Worm (Caenorhabditis elegans) whole organism, L2 larva: ENCODE data around the gene stdh-1.
A peak's percentile ranks its signal among the peaks of the same experiment; 100 is the strongest.

Experiments
- C34F6.9 ChIP-seq: fragments of 150-350 bp; optimal IDR thresholded peaks from 2 replicates; lab custom pipeline; 2014; ENCODE audit warnings: missing biosample characterization, missing genetic modification characterization
- F13H6.1 ChIP-seq: sonication (generic microtip); optimal IDR thresholded peaks from 2 replicates; lab custom pipeline; 2016; ENCODE audit warnings: missing genetic modification characterization, missing compliant biosample characterization
- ZK546.5 ChIP-seq: sonication (generic microtip); optimal IDR thresholded peaks from 2 replicates; lab custom pipeline; 2017; ENCODE audit warnings: missing biosample characterization, missing genetic modification characterization
- alr-1 ChIP-seq: fragments of 150-350 bp; optimal IDR thresholded peaks from 2 replicates; lab custom pipeline; 2014; ENCODE audit warnings: missing biosample characterization, missing genetic modification characterization
- aly-2 ChIP-seq: fragments of 150-350 bp; optimal IDR thresholded peaks from 2 replicates; lab custom pipeline; 2014; ENCODE audit warnings: missing biosample characterization, missing genetic modification characterization
- blmp-1 ChIP-seq: sonication (generic microtip); optimal IDR thresholded peaks from 2 replicates; lab custom pipeline; 2017; ENCODE audit warnings: missing genetic modification characterization, mild to moderate bottlenecking, missing compliant biosample characterization, antibody characterized with exemption, moderate library complexity; ENCODE audit not compliant: insufficient read depth
- ceh-16 ChIP-seq: fragments of 150-350 bp; optimal IDR thresholded peaks from 2 replicates; lab custom pipeline; 2014; ENCODE audit warnings: missing biosample characterization, missing genetic modification characterization
- ceh-82 ChIP-seq: fragments of 150-350 bp; optimal IDR thresholded peaks from 2 replicates; lab custom pipeline; 2014; ENCODE audit warnings: missing biosample characterization, missing genetic modification characterization
- dmd-4 ChIP-seq: sonication (generic microtip); optimal IDR thresholded peaks from 2 replicates; lab custom pipeline; 2017; ENCODE audit warnings: missing biosample characterization, missing genetic modification characterization
- egl-27 ChIP-seq: sonication (generic microtip); optimal IDR thresholded peaks from 3 replicates; lab custom pipeline; 2017; ENCODE audit warnings: missing biosample characterization, missing genetic modification reagents, missing genetic modification characterization
- elt-1 ChIP-seq: fragments of 150-350 bp; optimal IDR thresholded peaks from 2 replicates; lab custom pipeline; 2014; ENCODE audit warnings: missing biosample characterization, missing genetic modification characterization
- fos-1 ChIP-seq: fragments of 150-350 bp; optimal IDR thresholded peaks from 2 replicates; lab custom pipeline; 2014; ENCODE audit warnings: missing biosample characterization, missing genetic modification characterization
- gmeb-1 ChIP-seq: fragments of 150-350 bp; optimal IDR thresholded peaks from 2 replicates; lab custom pipeline; 2014; ENCODE audit warnings: missing biosample characterization, missing genetic modification characterization
- lin-11 ChIP-seq: fragments of 150-350 bp; sonication (generic microtip); optimal IDR thresholded peaks from 2 replicates; lab custom pipeline; 2014; ENCODE audit warnings: missing biosample characterization, missing genetic modification characterization, inconsistent platforms, mixed read lengths
- lin-39 ChIP-seq: fragments of 150-350 bp; optimal IDR thresholded peaks from 2 replicates; lab custom pipeline; 2014; ENCODE audit warnings: missing biosample characterization, missing genetic modification reagents, missing genetic modification characterization
- lsy-2 ChIP-seq, 2 experiments: fragments of 150-350 bp in 1 of 2; sonication (generic microtip) in 1 of 2; optimal IDR thresholded peaks; 2 replicates each; lab custom pipeline; 2014 to 2017; ENCODE audit warnings: missing biosample characterization in 2 of 2, missing genetic modification characterization in 2 of 2
- mbf-1 ChIP-seq: sonication (generic microtip); optimal IDR thresholded peaks from 2 replicates; lab custom pipeline; 2017; ENCODE audit warnings: missing biosample characterization, missing genetic modification characterization
- mdl-1 ChIP-seq, 2 experiments: fragments of 150-350 bp in 1 of 2; sonication (generic microtip) in 1 of 2; optimal IDR thresholded peaks; 2 replicates each; lab custom pipeline; 2017; ENCODE audit warnings: missing biosample characterization in 2 of 2, missing genetic modification characterization in 2 of 2
- nhr-10 ChIP-seq: sonication (generic microtip); optimal IDR thresholded peaks from 2 replicates; lab custom pipeline; 2017; ENCODE audit warnings: missing biosample characterization, missing genetic modification characterization
- nhr-11 ChIP-seq: fragments of 150-350 bp; optimal IDR thresholded peaks from 2 replicates; lab custom pipeline; 2014; ENCODE audit warnings: missing biosample characterization, missing genetic modification characterization
- nhr-129 ChIP-seq: fragments of 150-350 bp; optimal IDR thresholded peaks from 2 replicates; lab custom pipeline; 2014; ENCODE audit warnings: missing biosample characterization, missing genetic modification characterization
- nhr-21 ChIP-seq: fragments of 150-350 bp; optimal IDR thresholded peaks from 2 replicates; lab custom pipeline; 2014; ENCODE audit warnings: missing biosample characterization, missing genetic modification characterization
- nhr-23 ChIP-seq: fragments of 150-350 bp; optimal IDR thresholded peaks from 2 replicates; lab custom pipeline; 2014; ENCODE audit warnings: missing biosample characterization, missing genetic modification reagents, missing genetic modification characterization
- nhr-25 ChIP-seq: fragments of 150-350 bp; sonication (generic microtip); optimal IDR thresholded peaks from 3 replicates; lab custom pipeline; 2014; ENCODE audit warnings: missing biosample characterization, missing genetic modification characterization
- nhr-77 ChIP-seq: fragments of 150-350 bp; optimal IDR thresholded peaks from 2 replicates; lab custom pipeline; 2014; ENCODE audit warnings: missing biosample characterization, missing genetic modification characterization
- peb-1 ChIP-seq: fragments of 150-350 bp; optimal IDR thresholded peaks from 2 replicates; lab custom pipeline; 2014; ENCODE audit warnings: missing biosample characterization, missing genetic modification characterization
- skn-1 ChIP-seq: sonication (generic microtip); optimal IDR thresholded peaks from 2 replicates; lab custom pipeline; 2017; ENCODE audit warnings: missing biosample characterization, missing genetic modification characterization
- sma-3 ChIP-seq: sonication (generic microtip); optimal IDR thresholded peaks from 2 replicates; lab custom pipeline; 2016; ENCODE audit warnings: missing genetic modification reagents, missing genetic modification characterization, missing compliant biosample characterization
- sma-9 ChIP-seq, 2 experiments: fragments of 150-350 bp in 1 of 2; sonication (generic microtip) in 1 of 2; optimal IDR thresholded peaks; 2 replicates each; lab custom pipeline; 2014 to 2016; ENCODE audit warnings: missing genetic modification characterization in 2 of 2, mild to moderate bottlenecking in 1 of 2, missing biosample characterization in 1 of 2, missing compliant biosample characterization in 1 of 2, missing genetic modification reagents in 1 of 2, moderate library complexity in 1 of 2
- snpc-4 ChIP-seq: fragments of 150-350 bp; optimal IDR thresholded peaks from 2 replicates; lab custom pipeline; 2014; ENCODE audit warnings: missing biosample characterization, missing genetic modification characterization
- unc-55 ChIP-seq: fragments of 150-350 bp; sonication (generic microtip); optimal IDR thresholded peaks from 3 replicates; lab custom pipeline; 2014; ENCODE audit warnings: missing biosample characterization, missing genetic modification reagents, missing genetic modification characterization
- zag-1 ChIP-seq: fragments of 150-350 bp; optimal IDR thresholded peaks from 2 replicates; lab custom pipeline; 2014; ENCODE audit warnings: missing biosample characterization, missing genetic modification characterization
- ztf-1 ChIP-seq: fragments of 200-800 bp; sonication (Bioruptor generic); conservative IDR thresholded peaks from 2 replicates; pipeline ENCODE4 v1.3.6; 2022; ENCODE audit warnings: missing genetic modification characterization, missing compliant biosample characterization
- ztf-4 ChIP-seq: fragments of 150-350 bp; optimal IDR thresholded peaks from 2 replicates; lab custom pipeline; 2014; ENCODE audit warnings: missing biosample characterization, missing genetic modification characterization

Gene stdh-1

ce11 chrV:13906166-13906565 is at the start of gene stdh-1:
TSS of gene stdh-1 (plus strand) at chrV:13906492.
- TF ChIP-seq C34F6.9 (tag; lab: Kevin White, UChicago) (peak; percentile 34), nhr-21 (tag; lab: Kevin White, UChicago) (peak; percentile 4), nhr-129 (tag; lab: Kevin White, UChicago) (peak; percentile 21), lin-39 (no peak), sma-9 (GFP tag; optimal IDR thresholded peaks at IDR 0.05; lab: Kevin White, UChicago) (peak; percentile 28), sma-9 (tag; optimal IDR thresholded peaks at IDR 0.05; lab: Kevin White, UChicago) (no peak)

- no peak for TF ChIP-seq mdl-1 (tag; optimal IDR thresholded peaks at IDR 0.05; lab: Kevin White, UChicago)
- TF ChIP-seq nhr-11, result no peak
- TF ChIP-seq, all 48 proteins: peak for 0
These were observed 49.2 kb upstream of the stdh-1 start, which contains the start of gene srx-136 for ce11 chrV:13857132-13857531. TSS of gene srx-136 (plus strand) at chrV:13857432.

- TF ChIP-seq ztf-1 (GFP tag; lab: Robert Waterston, UW) (no peak), lsy-2 (tag; optimal IDR thresholded peaks at IDR 0.05; lab: Kevin White, UChicago) (no peak), nhr-77 (tag; lab: Kevin White, UChicago) (no peak), nhr-25 (tag; lab: Kevin White, UChicago) (no peak), dmd-4 (tag; lab: Kevin White, UChicago) (no peak), sma-9 (GFP tag; optimal IDR thresholded peaks at IDR 0.05; lab: Kevin White, UChicago) (no peak), sma-9 (tag; optimal IDR thresholded peaks at IDR 0.05; lab: Kevin White, UChicago) (no peak), snpc-4 (no peak), sma-3 (no peak), blmp-1 (no peak), mbf-1 (no peak), ZK546.5 (tag; lab: Kevin White, UChicago) (no peak), nhr-21 (tag; lab: Kevin White, UChicago) (no peak), F13H6.1 (no peak), gmeb-1 (tag; lab: Kevin White, UChicago) (no peak), alr-1 (tag; lab: Kevin White, UChicago) (no peak), nhr-23 (tag; lab: Kevin White, UChicago) (no peak), nhr-129 (tag; lab: Kevin White, UChicago) (no peak), unc-55 (GFP tag; lab: Kevin White, UChicago) (no peak), ceh-16 (no peak), aly-2 (no peak)
These were observed 47.4 kb upstream of the stdh-1 start, which contains the start of gene srx-135 for ce11 chrV:13858906-13859305. TSS of gene srx-135 (plus strand) at chrV:13859206.

ce11 chrV:13862505-13862904 is 43.8 kb upstream of the stdh-1 start, which contains the start of gene srx-137:
TSS of gene srx-137 (plus strand) at chrV:13862805.
- TF ChIP-seq ztf-4 (tag; lab: Kevin White, UChicago), result no peak
- TF ChIP-seq, all 48 proteins: peak for 0

- TF ChIP-seq blmp-1, result no peak
These were observed 42.6 kb upstream of the stdh-1 start for ce11 chrV:13863700-13864099.

ce11 chrV:13866353-13866752 is 39.9 kb upstream of the stdh-1 start, which contains the start of gene nhr-175:
TSS of gene nhr-175 (plus strand) at chrV:13866691.
- TF ChIP-seq elt-1 (tag; lab: Kevin White, UChicago) (peak; percentile 87), ceh-16 (peak; percentile 62), nhr-10 (tag; lab: Kevin White, UChicago) (no peak), sma-9 (GFP tag; optimal IDR thresholded peaks at IDR 0.05; lab: Kevin White, UChicago) (peak; percentile 69), sma-9 (tag; optimal IDR thresholded peaks at IDR 0.05; lab: Kevin White, UChicago) (no peak), zag-1 (tag; lab: Kevin White, UChicago) (no peak), peb-1 (tag; lab: Kevin White, UChicago) (no peak), skn-1 (no peak), nhr-23 (tag; lab: Kevin White, UChicago) (peak; percentile 52), nhr-129 (tag; lab: Kevin White, UChicago) (no peak), nhr-77 (tag; lab: Kevin White, UChicago) (no peak), lin-11 (tag; lab: Kevin White, UChicago) (no peak), lin-39 (no peak), fos-1 (tag; lab: Kevin White, UChicago) (no peak), egl-27 (tag; lab: Kevin White, UChicago) (no peak), ceh-82 (tag; lab: Kevin White, UChicago) (no peak), nhr-25 (tag; lab: Kevin White, UChicago) (no peak)
